Worm (Caenorhabditis elegans) whole organism, L3 larva: ENCODE results near the gene srxa-11.

ENCODE experiments used
- R02D3.7 ChIP-seq: fragments of 150-350 bp; optimal IDR thresholded peaks from 2 replicates; lab custom pipeline; 2014; ENCODE audit warnings: missing biosample characterization, missing genetic modification characterization
- ZK546.5 ChIP-seq: sonication (generic microtip); optimal IDR thresholded peaks from 2 replicates; lab custom pipeline; 2017; ENCODE audit warnings: missing biosample characterization, missing genetic modification characterization
- aly-2 ChIP-seq: fragments of 150-350 bp; optimal IDR thresholded peaks from 2 replicates; lab custom pipeline; 2014; ENCODE audit warnings: missing biosample characterization, missing genetic modification characterization
- ama-1 ChIP-seq: fragments of 150-350 bp; optimal IDR thresholded peaks from 2 replicates; lab custom pipeline; 2018
- ceh-28 ChIP-seq: fragments of 150-350 bp; optimal IDR thresholded peaks from 2 replicates; lab custom pipeline; 2014; ENCODE audit warnings: missing biosample characterization, missing genetic modification reagents, missing genetic modification characterization
- daf-12 ChIP-seq: fragments of 150-350 bp; optimal IDR thresholded peaks from 2 replicates; lab custom pipeline; 2014; ENCODE audit warnings: missing biosample characterization, missing genetic modification reagents, missing genetic modification characterization
- egl-27 ChIP-seq: sonication (generic microtip); optimal IDR thresholded peaks from 4 replicates; lab custom pipeline; 2017; ENCODE audit warnings: missing biosample characterization, missing genetic modification reagents, missing genetic modification characterization
- egl-5 ChIP-seq: fragments of 150-350 bp; optimal IDR thresholded peaks from 2 replicates; lab custom pipeline; 2017; ENCODE audit warnings: missing biosample characterization, missing genetic modification reagents, missing genetic modification characterization, inconsistent platforms
- elt-1 ChIP-seq: fragments of 150-350 bp; optimal IDR thresholded peaks from 2 replicates; lab custom pipeline; 2014; ENCODE audit warnings: missing biosample characterization, missing genetic modification characterization
- elt-2 ChIP-seq: sonication (generic microtip); optimal IDR thresholded peaks from 2 replicates; lab custom pipeline; 2016; ENCODE audit warnings: missing genetic modification reagents, mild to moderate bottlenecking, missing genetic modification characterization, missing compliant biosample characterization
- elt-3 ChIP-seq, 3 experiments: fragments of 150-350 bp in 1 of 3; sonication (generic microtip) in 2 of 3; optimal IDR thresholded peaks; 2 replicates in 2 of 3; 4 replicates in 1 of 3; lab custom pipeline; 2014 to 2017; ENCODE audit warnings: missing biosample characterization in 3 of 3, missing genetic modification characterization in 3 of 3
- fkh-10 ChIP-seq: sonication (generic microtip); optimal IDR thresholded peaks from 2 replicates; lab custom pipeline; 2017; ENCODE audit warnings: missing biosample characterization, missing genetic modification reagents, missing genetic modification characterization
- fkh-2 ChIP-seq: fragments of 150-350 bp; optimal IDR thresholded peaks from 2 replicates; lab custom pipeline; 2014; ENCODE audit warnings: missing biosample characterization, missing genetic modification reagents, missing genetic modification characterization
- hmg-11 ChIP-seq: sonication (generic microtip); optimal IDR thresholded peaks from 2 replicates; lab custom pipeline; 2016; ENCODE audit warnings: missing genetic modification characterization, missing compliant biosample characterization
- jun-1 ChIP-seq: fragments of 150-350 bp; optimal IDR thresholded peaks from 2 replicates; lab custom pipeline; 2014; ENCODE audit warnings: missing biosample characterization, missing genetic modification reagents, missing genetic modification characterization
- lin-15B ChIP-seq: fragments of 150-350 bp; optimal IDR thresholded peaks from 2 replicates; lab custom pipeline; 2014; ENCODE audit warnings: missing biosample characterization, missing genetic modification characterization
- lsy-12 ChIP-seq: sonication (generic microtip); optimal IDR thresholded peaks from 2 replicates; lab custom pipeline; 2016; ENCODE audit warnings: mild to moderate bottlenecking, missing genetic modification characterization, missing compliant biosample characterization
- mml-1 ChIP-seq: fragments of 150-350 bp; sonication (generic microtip); optimal IDR thresholded peaks from 3 replicates; lab custom pipeline; 2014; ENCODE audit warnings: missing biosample characterization, missing genetic modification characterization
- nfya-1 ChIP-seq: sonication (generic microtip); optimal IDR thresholded peaks from 2 replicates; lab custom pipeline; 2017; ENCODE audit warnings: missing genetic modification characterization, mild to moderate bottlenecking, missing compliant biosample characterization, antibody characterized with exemption, moderate library complexity; ENCODE audit not compliant: insufficient read depth
- nhr-12 ChIP-seq: fragments of 150-350 bp; optimal IDR thresholded peaks from 2 replicates; lab custom pipeline; 2014; ENCODE audit warnings: missing biosample characterization, missing genetic modification characterization
- nhr-23 ChIP-seq: fragments of 150-350 bp; optimal IDR thresholded peaks from 2 replicates; lab custom pipeline; 2014; ENCODE audit warnings: missing biosample characterization, missing genetic modification reagents, missing genetic modification characterization
- nhr-237 ChIP-seq: fragments of 150-350 bp; optimal IDR thresholded peaks from 2 replicates; lab custom pipeline; 2014; ENCODE audit warnings: missing biosample characterization, missing genetic modification characterization
- nhr-25 ChIP-seq: sonication (generic microtip); optimal IDR thresholded peaks from 2 replicates; lab custom pipeline; 2017; ENCODE audit warnings: missing biosample characterization, missing genetic modification characterization
- nhr-28 ChIP-seq: fragments of 150-350 bp; optimal IDR thresholded peaks from 2 replicates; lab custom pipeline; 2014; ENCODE audit warnings: missing biosample characterization, missing genetic modification characterization
- nhr-43 ChIP-seq: sonication (generic microtip); optimal IDR thresholded peaks from 2 replicates; lab custom pipeline; 2016; ENCODE audit warnings: mild to moderate bottlenecking, missing genetic modification characterization, missing compliant biosample characterization; ENCODE audit not compliant: poor library complexity, severe bottlenecking
- nhr-77 ChIP-seq: fragments of 150-350 bp; optimal IDR thresholded peaks from 2 replicates; lab custom pipeline; 2014; ENCODE audit warnings: missing biosample characterization, missing genetic modification characterization
- pha-4 ChIP-seq: fragments of 150-350 bp; optimal IDR thresholded peaks from 2 replicates; lab custom pipeline; 2014; ENCODE audit warnings: missing biosample characterization, missing genetic modification reagents, missing genetic modification characterization
- pqm-1 ChIP-seq: fragments of 150-350 bp; optimal IDR thresholded peaks from 2 replicates; lab custom pipeline; 2017; ENCODE audit warnings: missing biosample characterization, missing genetic modification characterization, inconsistent platforms
- sea-2 ChIP-seq: fragments of 150-350 bp; sonication (generic microtip); optimal IDR thresholded peaks from 4 replicates; lab custom pipeline; 2014; ENCODE audit warnings: missing biosample characterization, missing genetic modification reagents, missing genetic modification characterization
- skn-1 ChIP-seq: fragments of 150-350 bp; optimal IDR thresholded peaks from 2 replicates; lab custom pipeline; 2014; ENCODE audit warnings: missing biosample characterization, missing genetic modification characterization
- snpc-4 ChIP-seq: fragments of 150-350 bp; optimal IDR thresholded peaks from 2 replicates; lab custom pipeline; 2014; ENCODE audit warnings: missing biosample characterization, missing genetic modification characterization
- unc-39 ChIP-seq: sonication (generic microtip); optimal IDR thresholded peaks from 4 replicates; lab custom pipeline; 2017; ENCODE audit warnings: missing biosample characterization, missing genetic modification characterization
- unc-62 ChIP-seq: fragments of 150-350 bp; sonication (generic microtip); optimal IDR thresholded peaks from 4 replicates; lab custom pipeline; 2014; ENCODE audit warnings: missing biosample characterization, missing genetic modification reagents, missing genetic modification characterization
- ztf-4 ChIP-seq: fragments of 150-350 bp; optimal IDR thresholded peaks from 2 replicates; lab custom pipeline; 2014; ENCODE audit warnings: missing biosample characterization, missing genetic modification characterization

The srxa-11 gene

ce11 chrV:13923851-13924250, at the start of gene srxa-11:
TSS of gene srxa-11 (plus strand) at chrV:13924151.
- TF ChIP-seq unc-62 (GFP tag; lab: Kevin White, UChicago) (no peak), sea-2 (no peak), ztf-4 (tag; lab: Kevin White, UChicago) (no peak), egl-5 (tag; lab: Kevin White, UChicago) (no peak), nfya-1 (no peak)
- TF ChIP-seq, all 47 proteins: peak for 0

DNA sequence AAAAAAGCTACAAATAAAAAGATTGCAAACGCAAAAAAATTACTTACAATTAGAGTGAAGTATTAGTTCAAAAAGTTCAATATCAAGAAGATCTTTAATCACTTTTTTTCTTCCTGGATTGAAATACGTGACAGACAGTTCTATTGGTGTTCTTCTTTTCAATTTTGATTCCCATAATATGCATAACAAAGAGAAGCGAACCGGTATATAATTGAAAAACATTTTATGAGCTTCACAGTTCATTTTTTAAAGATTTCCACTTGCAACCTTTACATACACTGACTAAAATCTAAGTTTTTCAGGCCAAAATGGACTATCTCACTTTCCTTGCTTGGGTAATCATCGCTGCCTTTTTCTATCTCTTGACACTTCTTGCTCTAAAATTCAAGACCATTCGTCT, 47.4 kb upstream of the srxa-11 start, which contains the start of gene T22G5.1:
TSS of gene T22G5.1 (plus strand) at position 301 of the 400 bp plus-strand sequence.
- no peak for TF ChIP-seq nhr-25
- no peak for TF ChIP-seq fkh-2 (tag; lab: Kevin White, UChicago)
- TF ChIP-seq mml-1 (tag; lab: Kevin White, UChicago), result no peak
- no peak for TF ChIP-seq nhr-23 (tag; lab: Kevin White, UChicago)
- TF ChIP-seq elt-1 (tag; lab: Kevin White, UChicago), result no peak
- no peak for TF ChIP-seq ztf-4 (tag; lab: Kevin White, UChicago)
- no peak for TF ChIP-seq snpc-4 (tag; lab: Kevin White, UChicago)
- TF ChIP-seq nhr-12 (tag; lab: Kevin White, UChicago), result no peak
- TF ChIP-seq sea-2, result no peak
- no peak for TF ChIP-seq pqm-1 (tag; lab: Kevin White, UChicago)
- TF ChIP-seq jun-1, result no peak
- no peak for TF ChIP-seq elt-2 (tag; lab: Kevin White, UChicago)
- no peak for TF ChIP-seq aly-2 (tag; lab: Kevin White, UChicago)
- no peak for TF ChIP-seq fkh-10
- TF ChIP-seq skn-1 (tag; lab: Kevin White, UChicago), result no peak

DNA sequence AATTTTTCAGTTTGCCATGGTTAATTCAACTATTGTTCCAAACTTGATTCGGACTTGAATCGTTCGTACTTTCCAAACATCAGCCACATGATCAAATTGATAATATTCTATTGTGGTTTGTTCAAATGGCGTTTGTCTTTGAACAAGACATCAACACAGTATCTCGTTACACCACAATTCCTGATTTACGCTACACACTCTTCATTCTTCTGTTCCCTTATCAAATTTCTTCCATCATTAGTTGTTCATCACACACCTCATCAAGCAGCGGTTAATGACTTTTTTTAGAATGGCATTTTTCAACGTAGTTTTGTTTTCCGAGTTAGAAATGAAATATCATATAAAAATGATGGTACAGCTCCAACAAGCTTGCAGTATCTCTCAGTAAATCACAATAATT, 45.7 kb upstream of the srxa-11 start:
- TF ChIP-seq elt-2 (tag; lab: Kevin White, UChicago) (peak; percentile 86), jun-1 (peak; percentile 11), lin-15B (peak; percentile 14), pqm-1 (tag; lab: Kevin White, UChicago) (peak; percentile 93), nhr-77 (tag; lab: Kevin White, UChicago) (no peak), daf-12 (tag; lab: Kevin White, UChicago) (no peak)

ce11 chrV:13879241-13879640, 44.7 kb upstream of the srxa-11 start, which contains the start of gene lbp-7:
TSS of gene lbp-7 (plus strand) at chrV:13879552.
- TF ChIP-seq ZK546.5 (tag; lab: Kevin White, UChicago), result no peak
- TF ChIP-seq skn-1 (tag; lab: Kevin White, UChicago), result no peak
- no peak for TF ChIP-seq unc-39 (tag; lab: Kevin White, UChicago)
- no peak for TF ChIP-seq nhr-28
- TF ChIP-seq elt-2 (tag; lab: Kevin White, UChicago), result peak; percentile 93
- TF ChIP-seq lin-15B, result no peak
- no peak for TF ChIP-seq fkh-10
- no peak for TF ChIP-seq nhr-25
- TF ChIP-seq sea-2, result no peak
- TF ChIP-seq ceh-28 (tag; lab: Kevin White, UChicago), result no peak
- TF ChIP-seq egl-27 (tag; lab: Kevin White, UChicago), result no peak
- TF ChIP-seq jun-1, result peak; percentile 23
- TF ChIP-seq nhr-77 (tag; lab: Kevin White, UChicago), result no peak
- TF ChIP-seq pqm-1 (tag; lab: Kevin White, UChicago), result peak; percentile 94
- TF ChIP-seq hmg-11 (tag; lab: Kevin White, UChicago), result no peak
- TF ChIP-seq R02D3.7 (tag; lab: Kevin White, UChicago), result no peak
- no peak for TF ChIP-seq mml-1 (tag; lab: Kevin White, UChicago)
- TF ChIP-seq elt-1 (tag; lab: Kevin White, UChicago), result no peak
- TF ChIP-seq daf-12 (tag; lab: Kevin White, UChicago), result no peak
- no peak for TF ChIP-seq nhr-237
- TF ChIP-seq aly-2 (tag; lab: Kevin White, UChicago), result no peak
- peak; percentile 41 for TF ChIP-seq pha-4 (tag; lab: Kevin White, UChicago)
- no peak for TF ChIP-seq ama-1 (lab: Kevin White, UChicago)
- TF ChIP-seq elt-3 (tag; optimal IDR thresholded peaks at IDR 0.05; lab: Kevin White, UChicago), result no peak
- TF ChIP-seq nhr-43 (tag; lab: Kevin White, UChicago), result no peak

DNA sequence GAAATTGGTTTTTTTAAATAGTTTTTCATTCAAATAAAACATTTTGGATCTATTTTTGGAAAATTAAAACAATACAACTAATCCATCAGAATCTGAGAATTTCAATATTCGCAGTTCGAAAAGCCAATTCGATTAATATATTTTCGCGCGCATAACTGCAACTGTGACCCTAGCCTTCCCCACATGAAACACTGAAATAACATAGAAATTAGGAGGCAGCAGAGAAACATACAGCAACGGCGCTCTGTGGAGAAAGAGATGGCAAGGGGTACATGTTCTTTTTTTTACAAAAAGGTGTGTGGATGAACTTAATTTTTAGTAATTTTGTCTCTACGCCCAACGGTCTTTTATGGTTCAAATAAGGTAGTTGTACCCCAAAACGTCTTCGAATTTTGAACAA, 43.8 kb upstream of the srxa-11 start:
- peak; percentile 19 for TF ChIP-seq nhr-25
- TF ChIP-seq nhr-28, result no peak
- no peak for TF ChIP-seq nhr-237
- TF ChIP-seq pha-4 (tag; lab: Kevin White, UChicago), result peak; percentile 56
- no peak for TF ChIP-seq aly-2 (tag; lab: Kevin White, UChicago)
- no peak for TF ChIP-seq ama-1 (lab: Kevin White, UChicago)
- peak; percentile 63 for TF ChIP-seq lin-15B
- TF ChIP-seq skn-1 (tag; lab: Kevin White, UChicago), result no peak
- TF ChIP-seq nhr-43 (tag; lab: Kevin White, UChicago), result peak; percentile 30
- TF ChIP-seq ceh-28 (tag; lab: Kevin White, UChicago), result no peak
- TF ChIP-seq unc-39 (tag; lab: Kevin White, UChicago), result no peak
- TF ChIP-seq snpc-4 (tag; lab: Kevin White, UChicago), result peak; percentile 28
- TF ChIP-seq lsy-12 (tag; lab: Kevin White, UChicago), result no peak
- TF ChIP-seq nfya-1, result peak; percentile 20
- TF ChIP-seq, all 47 proteins: peak for 6
